Fruit fly (Drosophila melanogaster): ENCODE data around the gene CG11109.

Gene CG11109

DNA sequence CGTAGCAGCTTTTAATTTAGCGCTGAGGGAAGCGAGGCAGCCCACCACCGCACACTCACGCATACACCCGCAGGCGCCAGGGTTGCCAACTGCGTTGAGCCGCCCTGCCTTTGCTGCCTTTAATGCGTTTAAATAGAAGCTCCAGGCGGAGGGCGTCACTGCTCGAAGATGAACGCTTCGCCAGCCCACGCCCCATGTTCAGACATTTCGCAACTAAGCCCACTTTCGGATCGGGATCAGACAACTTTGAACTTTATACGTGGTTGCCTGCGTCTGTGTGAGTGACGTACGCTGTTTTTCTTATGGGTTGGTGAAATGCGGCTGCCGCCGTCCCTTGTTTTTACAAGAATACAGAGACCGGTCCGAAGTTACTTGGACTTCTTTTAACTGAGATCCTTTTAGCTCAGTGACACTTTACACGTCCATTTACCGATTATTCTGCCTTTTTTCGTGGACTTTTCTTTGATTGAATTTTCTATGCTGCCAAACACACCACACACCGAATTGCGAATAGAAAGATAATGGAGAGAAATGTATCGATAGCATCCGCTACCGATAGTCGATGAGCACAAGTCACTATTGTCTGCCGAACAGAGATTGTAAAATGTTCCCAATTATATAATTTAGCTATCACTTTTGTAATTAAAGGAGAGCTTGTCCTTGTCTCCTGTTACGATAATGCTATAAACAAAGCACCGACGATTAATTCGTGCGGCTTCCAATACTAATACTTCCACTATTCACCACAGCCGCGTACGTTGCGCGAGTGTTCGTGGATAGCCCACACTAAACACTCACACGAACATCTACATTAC lies 763 bp upstream of the CG11109 start (continued):
- no peak for TF ChIP-seq dsx (GFP tag; optimal IDR thresholded peaks at IDR 0.05; ENCODE audit: poor library complexity, severe bottlenecking)
- no peak for TF ChIP-seq spab (GFP tag; optimal IDR thresholded peaks at IDR 0.05)
- TF ChIP-seq CG31627 (GFP tag; optimal IDR thresholded peaks at IDR 0.05), result no peak
- no peak for TF ChIP-seq salr (GFP tag; optimal IDR thresholded peaks at IDR 0.05)
- no peak for TF ChIP-seq CG6163 (GFP tag; IDR thresholded peaks at IDR 0.05)
- TF ChIP-seq Eip75B (GFP tag; optimal IDR thresholded peaks at IDR 0.05), result no peak
- no peak for TF ChIP-seq achi (GFP tag; optimal IDR thresholded peaks at IDR 0.05)
- TF ChIP-seq CG11762 (GFP tag; optimal IDR thresholded peaks at IDR 0.05; ENCODE audit: insufficient read depth), result no peak
- TF ChIP-seq CG4318 (GFP tag; optimal IDR thresholded peaks at IDR 0.05), result no peak
- 0 out of 2 replicates have a peak, but pooled peaks have one; percentile 18 for TF ChIP-seq Gug (GFP tag; IDR thresholded peaks at IDR 0.05)
- no peak for TF ChIP-seq CG6276 (GFP tag; optimal IDR thresholded peaks at IDR 0.05)
- TF ChIP-seq CG8632 (GFP tag; optimal IDR thresholded peaks at IDR 0.05), result no peak
- peak; percentile 16 for TF ChIP-seq CG6808 (GFP tag; optimal IDR thresholded peaks at IDR 0.05)
- no peak for TF ChIP-seq CG34406 (GFP tag; optimal IDR thresholded peaks at IDR 0.05)

DNA sequence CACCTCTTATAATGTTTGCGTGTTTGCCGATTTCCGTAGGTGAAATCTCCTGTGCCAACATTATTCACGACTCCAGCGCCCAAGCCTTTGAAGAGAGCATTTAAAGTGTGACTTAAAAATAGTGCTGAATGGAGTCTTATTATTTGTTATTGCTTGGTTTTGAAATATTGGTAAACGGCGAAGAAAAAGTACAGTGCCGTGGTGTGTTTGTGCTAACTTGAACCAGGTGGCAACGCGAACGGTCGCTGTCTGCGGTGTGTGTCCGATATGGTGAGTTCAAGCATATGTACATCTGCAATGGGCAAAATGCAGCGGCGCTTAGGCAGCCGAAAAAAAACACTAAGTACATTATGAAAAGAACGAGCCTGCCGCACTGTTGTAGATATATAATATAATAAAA lies 5.9 kb downstream of the CG11109 start:
- TF ChIP-seq fd59A (GFP tag; optimal IDR thresholded peaks at IDR 0.05) (no peak), Blimp-1 (GFP tag; optimal IDR thresholded peaks at IDR 0.05) (no peak), CG8632 (GFP tag; optimal IDR thresholded peaks at IDR 0.05) (no peak), Eip93F (GFP tag; optimal IDR thresholded peaks at IDR 0.05) (peak; percentile 18), CG6808 (GFP tag; optimal IDR thresholded peaks at IDR 0.05) (no peak), Hr4 (GFP tag; optimal IDR thresholded peaks at IDR 0.05) (no peak), lz (GFP tag; optimal IDR thresholded peaks at IDR 0.05) (no peak), CG16779 (tag; optimal IDR thresholded peaks at IDR 0.05) (peak; percentile 8), CG3919 (GFP tag; optimal IDR thresholded peaks at IDR 0.05) (no peak), pdm3 (GFP tag; optimal IDR thresholded peaks at IDR 0.05) (no peak), acj6 (GFP tag; optimal IDR thresholded peaks at IDR 0.05) (no peak), CG31627 (GFP tag; optimal IDR thresholded peaks at IDR 0.05) (no peak), Eip78C (GFP tag) (no peak), Eip75B (GFP tag; optimal IDR thresholded peaks at IDR 0.05) (no peak), CG11902 (GFP tag; optimal IDR thresholded peaks at IDR 0.05) (no peak), CG10669 (GFP tag; optimal IDR thresholded peaks at IDR 0.05) (no peak), CG6163 (GFP tag; IDR thresholded peaks at IDR 0.05) (0 out of 3 replicates have a peak, but pooled peaks have one; percentile 10), CG10631 (GFP tag; optimal IDR thresholded peaks at IDR 0.05) (no peak), achi (GFP tag; optimal IDR thresholded peaks at IDR 0.05) (no peak), fkh (GFP tag; optimal IDR thresholded peaks at IDR 0.05) (no peak), Hr38 (GFP tag; optimal IDR thresholded peaks at IDR 0.05) (no peak)

DNA sequence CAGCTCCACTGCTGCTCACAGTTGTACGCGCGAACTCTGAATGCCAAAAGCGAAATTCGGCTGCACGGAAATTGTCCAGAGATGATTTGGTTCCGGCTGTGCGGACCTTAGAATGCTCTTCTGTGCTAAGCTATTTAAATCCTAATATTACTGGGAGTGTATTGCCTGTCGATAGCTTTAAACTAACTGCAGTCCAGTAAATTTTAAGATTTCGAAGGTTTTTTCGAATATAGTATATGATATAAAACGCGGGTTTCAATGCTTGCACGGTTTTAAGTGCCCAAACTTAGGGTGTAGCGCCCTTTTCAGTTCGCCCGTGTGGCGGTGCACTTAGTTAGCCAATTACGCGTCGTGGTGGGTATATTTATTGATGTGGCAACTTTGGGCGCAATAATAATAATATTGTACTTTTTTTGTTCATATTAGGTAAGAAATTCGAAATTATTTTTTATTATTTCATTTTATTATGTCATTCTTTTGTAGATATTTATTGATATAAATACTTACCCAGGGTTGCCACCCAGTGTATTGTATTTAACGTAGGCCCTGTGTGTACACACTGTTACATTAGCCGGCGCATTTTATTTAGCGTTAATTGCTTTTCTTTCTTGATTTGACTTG lies 6.8 kb downstream of the CG11109 start, which contains the start of the genes Chro and Ssl1:
TSS of gene Chro (minus strand) at position 262 of the 621 bp plus-strand sequence.
TSS of gene Ssl1 (plus strand) at position 367 of the 621 bp plus-strand sequence.
- TF ChIP-seq Met (GFP tag; optimal IDR thresholded peaks at IDR 0.05), result peak; percentile 100
- TF ChIP-seq Eip93F (GFP tag; optimal IDR thresholded peaks at IDR 0.05), result peak; percentile 100
- peak; percentile 100 for TF ChIP-seq CG4318 (GFP tag; optimal IDR thresholded peaks at IDR 0.05)
- TF ChIP-seq dsx (GFP tag; optimal IDR thresholded peaks at IDR 0.05; ENCODE audit: poor library complexity, severe bottlenecking), result peak; percentile 99
- TF ChIP-seq CG7368 (GFP tag; optimal IDR thresholded peaks at IDR 0.05), result peak; percentile 100
- TF ChIP-seq acj6 (GFP tag; optimal IDR thresholded peaks at IDR 0.05), result peak; percentile 100
- TF ChIP-seq CG8119 (GFP tag; IDR thresholded peaks at IDR 0.05), result peak; percentile 100
- TF ChIP-seq fd59A (GFP tag; optimal IDR thresholded peaks at IDR 0.05), result peak; percentile 100
- peak; percentile 99 for TF ChIP-seq CG6808 (GFP tag; optimal IDR thresholded peaks at IDR 0.05)
- TF ChIP-seq CG1621 (tag; optimal IDR thresholded peaks at IDR 0.05), result peak; percentile 100
- TF ChIP-seq CG6276 (GFP tag; optimal IDR thresholded peaks at IDR 0.05), result peak; percentile 100
- peak; percentile 100 for TF ChIP-seq CG3032 (tag; optimal IDR thresholded peaks at IDR 0.05)
- TF ChIP-seq CG3919 (GFP tag; optimal IDR thresholded peaks at IDR 0.05), result peak; percentile 100
- TF ChIP-seq CG10669 (GFP tag; optimal IDR thresholded peaks at IDR 0.05), result peak; percentile 100
- peak; percentile 100 for TF ChIP-seq Eip78C (GFP tag)
- peak; percentile 99 for TF ChIP-seq fd85E (GFP tag; optimal IDR thresholded peaks at IDR 0.05)
- TF ChIP-seq Sox14 (GFP tag; optimal IDR thresholded peaks at IDR 0.05), result peak; percentile 100
- peak; percentile 100 for TF ChIP-seq CG32006 (GFP tag; optimal IDR thresholded peaks at IDR 0.05)
- TF ChIP-seq achi (GFP tag; optimal IDR thresholded peaks at IDR 0.05), result peak; percentile 99
- TF ChIP-seq CG31627 (GFP tag; optimal IDR thresholded peaks at IDR 0.05), result peak; percentile 100
- peak; percentile 100 for TF ChIP-seq svp (GFP tag)
- peak; percentile 100 for TF ChIP-seq Sox15 (GFP tag; optimal IDR thresholded peaks at IDR 0.05)
- peak; percentile 100 for TF ChIP-seq Lpt (GFP tag; optimal IDR thresholded peaks at IDR 0.05)
- TF ChIP-seq CG6792 (GFP tag; optimal IDR thresholded peaks at IDR 0.05), result peak; percentile 100
- TF ChIP-seq CG34406 (GFP tag; optimal IDR thresholded peaks at IDR 0.05), result peak; percentile 100
- TF ChIP-seq Gug (GFP tag; IDR thresholded peaks at IDR 0.05), result peak; percentile 100
- TF ChIP-seq ss (GFP tag; optimal IDR thresholded peaks at IDR 0.05), result peak; percentile 99 to 100
- peak; percentile 100 for TF ChIP-seq vri (GFP tag; optimal IDR thresholded peaks at IDR 0.05)
